Fruit fly (Drosophila melanogaster) whole organism, embryonic: ENCODE measurements around the gene CG17819.

ENCODE experiments used
- CG11695 ChIP-seq: fragments of 200-800 bp; sonication (Bioruptor generic); IDR thresholded peaks from 3 replicates; pipeline ENCODE4 v1.3.6; 2022; ENCODE audit warnings: missing biosample characterization, missing genetic modification characterization
- CG11723 ChIP-seq: fragments of 200-800 bp; sonication (Bioruptor generic); optimal IDR thresholded peaks from 2 replicates; lab custom pipeline; 2017; ENCODE audit warnings: missing biosample characterization, mild to moderate bottlenecking, missing genetic modification characterization
- CG12299 ChIP-seq: fragments of 200-800 bp; sonication (Bioruptor generic); optimal IDR thresholded peaks from 2 replicates; lab custom pipeline; 2018; ENCODE audit warnings: missing biosample characterization, mild to moderate bottlenecking, missing genetic modification characterization
- CG15073 ChIP-seq: fragments of 200-800 bp; sonication (Bioruptor generic); optimal IDR thresholded peaks from 2 replicates; lab custom pipeline; 2016; ENCODE audit warnings: missing biosample characterization, missing genetic modification characterization
- CG17385 ChIP-seq: fragments of 200-800 bp; sonication (Bioruptor generic); optimal IDR thresholded peaks from 3 replicates; lab custom pipeline; 2018; ENCODE audit warnings: missing biosample characterization, mild to moderate bottlenecking, missing genetic modification characterization
- CG1792 ChIP-seq: fragments of 200-800 bp; sonication (Bioruptor generic); optimal IDR thresholded peaks from 2 replicates; lab custom pipeline; 2016; ENCODE audit warnings: missing biosample characterization, missing genetic modification characterization
- CG18262 ChIP-seq: fragments of 200-800 bp; optimal IDR thresholded peaks from 3 replicates; lab custom pipeline; 2019; ENCODE audit warnings: missing biosample characterization, mild to moderate bottlenecking, missing genetic modification characterization, moderate library complexity
- CG18476 ChIP-seq: fragments of 200-800 bp; sonication (Bioruptor generic); optimal IDR thresholded peaks from 2 replicates; lab custom pipeline; 2016; ENCODE audit warnings: missing biosample characterization, mild to moderate bottlenecking, missing genetic modification characterization
- CG18599 ChIP-seq: fragments of 200-800 bp; sonication (Bioruptor generic); optimal IDR thresholded peaks from 3 replicates; lab custom pipeline; 2017; ENCODE audit warnings: missing biosample characterization, missing genetic modification characterization, mild to moderate bottlenecking, moderate library complexity, missing genetic modification reagents
- CG2116 ChIP-seq: fragments of 200-800 bp; sonication (Bioruptor generic); optimal IDR thresholded peaks from 3 replicates; lab custom pipeline; 2018; ENCODE audit warnings: missing biosample characterization, mild to moderate bottlenecking, missing genetic modification characterization
- CG30403 ChIP-seq: fragments of 200-800 bp; sonication (Bioruptor generic); optimal IDR thresholded peaks from 3 replicates; lab custom pipeline; 2016; ENCODE audit warnings: missing biosample characterization, missing genetic modification characterization
- CG30431 ChIP-seq: fragments of 200-800 bp; sonication (Bioruptor generic); optimal IDR thresholded peaks from 2 replicates; lab custom pipeline; 2017; ENCODE audit warnings: missing biosample characterization, missing genetic modification characterization
- CG32772 ChIP-seq: fragments of 200-800 bp; sonication (Bioruptor generic); IDR thresholded peaks from 2 replicates; pipeline ENCODE4 v1.3.6; 2022; ENCODE audit warnings: missing biosample characterization, missing genetic modification characterization
- CG3995 ChIP-seq: fragments of 200-800 bp; sonication (Bioruptor generic); optimal IDR thresholded peaks from 3 replicates; lab custom pipeline; 2016; ENCODE audit warnings: missing biosample characterization, missing genetic modification characterization
- CG6654 ChIP-seq: fragments of 200-800 bp; sonication (Bioruptor generic); optimal IDR thresholded peaks from 2 replicates; lab custom pipeline; 2017; ENCODE audit warnings: missing biosample characterization, mild to moderate bottlenecking, missing genetic modification characterization
- CG6683 ChIP-seq: fragments of 200-800 bp; sonication (Bioruptor generic); optimal IDR thresholded peaks from 2 replicates; lab custom pipeline; 2017; ENCODE audit warnings: missing biosample characterization, mild to moderate bottlenecking, missing genetic modification characterization, missing genetic modification reagents
- CG6813 ChIP-seq: fragments of 200-800 bp; sonication (Bioruptor generic); optimal IDR thresholded peaks from 2 replicates; lab custom pipeline; 2017; ENCODE audit warnings: missing biosample characterization, missing genetic modification characterization, mild to moderate bottlenecking, moderate library complexity, missing genetic modification reagents
- CG6854 ChIP-seq: fragments of 200-800 bp; sonication (Bioruptor generic); optimal IDR thresholded peaks from 3 replicates; lab custom pipeline; 2017; ENCODE audit warnings: missing biosample characterization, mild to moderate bottlenecking, missing genetic modification characterization
- CG7556 ChIP-seq: fragments of 200-800 bp; sonication (Bioruptor generic); optimal IDR thresholded peaks from 2 replicates; lab custom pipeline; 2017; ENCODE audit warnings: missing biosample characterization, mild to moderate bottlenecking, missing genetic modification characterization
- CG8944 ChIP-seq: fragments of 200-800 bp; sonication (Bioruptor generic); optimal IDR thresholded peaks from 3 replicates; lab custom pipeline; 2016; ENCODE audit warnings: missing biosample characterization, missing genetic modification characterization
- CG9215 ChIP-seq: fragments of 200-800 bp; sonication (Bioruptor generic); IDR thresholded peaks from 2 replicates; pipeline ENCODE4 v1.3.6; 2022; ENCODE audit warnings: missing biosample characterization, missing genetic modification characterization
- CTCF ChIP-seq: fragments of 200-800 bp; sonication (Bioruptor generic); optimal IDR thresholded peaks from 2 replicates; lab custom pipeline; 2017; ENCODE audit warnings: missing biosample characterization, mild to moderate bottlenecking, missing genetic modification characterization, moderate library complexity
- Drgx ChIP-seq: fragments of 200-800 bp; sonication (Bioruptor generic); IDR thresholded peaks from 2 replicates; pipeline ENCODE4 v1.3.6; 2022; ENCODE audit warnings: missing biosample characterization, missing genetic modification characterization
- Gug ChIP-seq: fragments of 200-800 bp; sonication (Bioruptor generic); IDR thresholded peaks from 4 replicates; pipeline ENCODE4 v1.3.6; 2022; ENCODE audit warnings: missing biosample characterization, missing genetic modification characterization
- H2.0 ChIP-seq: fragments of 200-800 bp; sonication (Bioruptor generic); IDR thresholded peaks from 2 replicates; pipeline ENCODE4 v1.3.6; 2022; ENCODE audit warnings: missing biosample characterization, missing genetic modification characterization
- HLH54F ChIP-seq: fragments of 200-800 bp; sonication (Bioruptor generic); optimal IDR thresholded peaks from 3 replicates; lab custom pipeline; 2016; ENCODE audit warnings: missing biosample characterization, missing genetic modification characterization
- HmgZ ChIP-seq: fragments of 200-800 bp; sonication (Bioruptor generic); optimal IDR thresholded peaks from 2 replicates; lab custom pipeline; 2018; ENCODE audit warnings: missing biosample characterization, mild to moderate bottlenecking, missing genetic modification characterization
- Hmx ChIP-seq: fragments of 200-800 bp; sonication (Bioruptor generic); optimal IDR thresholded peaks from 2 replicates; lab custom pipeline; 2016; ENCODE audit warnings: missing biosample characterization, missing genetic modification characterization
- Nf-YA ChIP-seq: fragments of 200-800 bp; sonication (Bioruptor generic); IDR thresholded peaks from 2 replicates; pipeline ENCODE4 v1.3.6; 2022; ENCODE audit warnings: missing biosample characterization, missing genetic modification characterization
- Rx ChIP-seq: fragments of 200-800 bp; sonication (Bioruptor generic); IDR thresholded peaks from 2 replicates; pipeline ENCODE4 v1.3.6; 2022; ENCODE audit warnings: missing biosample characterization, missing genetic modification characterization
- Tbp ChIP-seq: fragments of >200 bp; optimal IDR thresholded peaks from 2 replicates; lab custom pipeline; 2018; ENCODE audit warnings: missing biosample characterization, missing genetic modification characterization
- amos ChIP-seq: fragments of 200-800 bp; sonication (Bioruptor generic); IDR thresholded peaks from 2 replicates; pipeline ENCODE4 v1.3.6; 2022; ENCODE audit warnings: missing biosample characterization, missing genetic modification characterization; ENCODE audit not compliant: partially characterized antibody
- ase ChIP-seq: fragments of 200-800 bp; sonication (Bioruptor generic); IDR thresholded peaks from 3 replicates; pipeline ENCODE4 v1.3.6; 2022; ENCODE audit warnings: missing biosample characterization, missing genetic modification characterization
- chif ChIP-seq, 2 experiments: fragments of 200-800 bp; sonication (Bioruptor generic); optimal IDR thresholded peaks; 3 replicates each; lab custom pipeline; 2016; ENCODE audit warnings: missing biosample characterization in 2 of 2, missing genetic modification characterization in 2 of 2
- dpn ChIP-seq, 2 experiments: fragments of 200-800 bp; sonication (Bioruptor generic); optimal IDR thresholded peaks; 3 replicates each; lab custom pipeline; 2016; ENCODE audit warnings: missing biosample characterization in 2 of 2, missing genetic modification characterization in 2 of 2
- eyg ChIP-seq: fragments of 200-800 bp; sonication (Bioruptor generic); optimal IDR thresholded peaks from 3 replicates; lab custom pipeline; 2016; ENCODE audit warnings: missing biosample characterization, missing genetic modification characterization
- gcm2 ChIP-seq: fragments of 200-800 bp; sonication (Bioruptor generic); optimal IDR thresholded peaks from 2 replicates; lab custom pipeline; 2016; ENCODE audit warnings: missing biosample characterization, missing genetic modification characterization
- knrl ChIP-seq: fragments of 200-800 bp; sonication (Bioruptor generic); IDR thresholded peaks from 3 replicates; pipeline ENCODE4 v1.3.6; 2022; ENCODE audit warnings: missing biosample characterization, missing genetic modification characterization; ENCODE audit not compliant: partially characterized antibody
- lab ChIP-seq: fragments of 200-800 bp; sonication (Bioruptor generic); optimal IDR thresholded peaks from 3 replicates; lab custom pipeline; 2017; ENCODE audit warnings: missing biosample characterization, missing genetic modification characterization, mild to moderate bottlenecking, moderate library complexity, missing genetic modification reagents
- otp ChIP-seq: fragments of 200-800 bp; sonication (Bioruptor generic); IDR thresholded peaks from 3 replicates; pipeline ENCODE4, ENCODE4 v1.3.6; 2022; ENCODE audit warnings: missing biosample characterization, missing genetic modification characterization
- phol ChIP-seq: fragments of 200-800 bp; sonication (Bioruptor generic); optimal IDR thresholded peaks from 3 replicates; lab custom pipeline; 2018; ENCODE audit warnings: missing biosample characterization, mild to moderate bottlenecking, missing genetic modification characterization, moderate library complexity
- sisA ChIP-seq: fragments of 200-800 bp; sonication (Bioruptor generic); IDR thresholded peaks from 2 replicates; pipeline ENCODE4 v1.3.6; 2022; ENCODE audit warnings: missing biosample characterization, missing genetic modification characterization
- sob ChIP-seq: fragments of 200-800 bp; sonication (Bioruptor generic); IDR thresholded peaks from 2 replicates; pipeline ENCODE4 v1.3.6; 2022; ENCODE audit warnings: missing biosample characterization, missing genetic modification characterization
- ssp ChIP-seq: fragments of 200-800 bp; sonication (Bioruptor generic); IDR thresholded peaks from 2 replicates; pipeline ENCODE4 v1.3.6; 2022; ENCODE audit warnings: missing biosample characterization, missing genetic modification characterization
- stwl ChIP-seq: fragments of 200-800 bp; sonication (Bioruptor generic); optimal IDR thresholded peaks from 3 replicates; lab custom pipeline; 2018; ENCODE audit warnings: missing biosample characterization, mild to moderate bottlenecking, missing genetic modification characterization, moderate library complexity
- tgo ChIP-seq: fragments of 200-800 bp; sonication (Bioruptor generic); IDR thresholded peaks from 3 replicates; pipeline ENCODE4 v1.3.6; 2022; ENCODE audit warnings: missing biosample characterization, missing genetic modification characterization
- tio ChIP-seq: fragments of 200-800 bp; sonication (Bioruptor generic); optimal IDR thresholded peaks from 2 replicates; lab custom pipeline; 2017; ENCODE audit warnings: missing biosample characterization, missing genetic modification characterization, inconsistent platforms
- trem ChIP-seq: fragments of 200-800 bp; optimal IDR thresholded peaks from 3 replicates; lab custom pipeline; 2019; ENCODE audit warnings: missing biosample characterization, mild to moderate bottlenecking, missing genetic modification characterization, moderate library complexity
- unpg ChIP-seq: fragments of 200-800 bp; sonication (Bioruptor generic); optimal IDR thresholded peaks from 3 replicates; lab custom pipeline; 2018; ENCODE audit warnings: missing biosample characterization, mild to moderate bottlenecking, missing genetic modification characterization, moderate library complexity
- wor ChIP-seq: fragments of 200-800 bp; sonication (Bioruptor generic); IDR thresholded peaks from 2 replicates; pipeline ENCODE4 v1.3.6; 2022; ENCODE audit warnings: missing biosample characterization, missing genetic modification characterization
- zen ChIP-seq: fragments of 200-800 bp; sonication (Bioruptor generic); optimal IDR thresholded peaks from 3 replicates; lab custom pipeline; 2018; ENCODE audit warnings: missing biosample characterization, mild to moderate bottlenecking, missing genetic modification characterization, moderate library complexity

The CG17819 gene

DNA sequence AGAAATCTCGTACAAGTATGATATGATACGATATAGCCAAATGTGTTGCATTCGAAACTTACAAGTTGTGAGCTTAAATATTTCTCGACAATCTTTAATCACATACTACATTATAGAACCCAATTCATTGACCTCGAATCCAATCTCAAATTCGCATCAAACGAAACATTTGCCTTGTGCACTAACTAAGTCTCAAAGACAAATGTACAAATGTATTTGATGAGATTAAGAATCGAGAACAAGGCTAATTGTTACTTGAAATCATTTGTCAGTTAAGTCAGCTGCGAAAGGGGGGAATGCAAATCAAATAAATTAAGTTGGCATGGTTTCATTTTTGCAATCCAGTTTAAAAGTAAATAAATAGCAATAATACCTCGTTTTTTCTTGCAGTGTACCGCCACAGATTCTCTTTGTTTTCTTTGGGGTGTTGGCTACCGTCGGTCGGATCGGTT is 46.8 kb downstream of the CG17819 start (continued):
- no peak for TF ChIP-seq CG15073 (GFP tag; lab: Kevin White, UChicago)
- no peak for TF ChIP-seq CG1792 (GFP tag; lab: Kevin White, UChicago)
- peak; percentile 3 for TF ChIP-seq CG17385
- TF ChIP-seq Tbp, result no peak
- TF ChIP-seq H2.0 (GFP tag; lab: Robert Waterston, UW), result no peak
- peak; percentile 33 for TF ChIP-seq phol (tag; lab: Kevin White, UChicago)
- peak; percentile 7 for TF ChIP-seq unpg (GFP tag; lab: Kevin White, UChicago)
- TF ChIP-seq CG6654, result no peak
- TF ChIP-seq CG18476 (GFP tag; lab: Kevin White, UChicago), result no peak
- TF ChIP-seq sisA (GFP tag; lab: Robert Waterston, UW), result no peak; the same call in 1 of the 2 replicates
- peak; percentile 4 for TF ChIP-seq CG11723
- peak; percentile 76 for TF ChIP-seq Drgx
- TF ChIP-seq knrl (GFP tag; lab: Robert Waterston, UW), result no peak
- TF ChIP-seq ase (GFP tag; lab: Robert Waterston, UW), result no peak
- TF ChIP-seq zen (tag; lab: Kevin White, UChicago), result no peak
- no peak for TF ChIP-seq wor
- no peak for TF ChIP-seq CG9215 (GFP tag; lab: Robert Waterston, UW)
- TF ChIP-seq Rx (GFP tag; lab: Robert Waterston, UW), result no peak
- no peak for TF ChIP-seq sob (GFP tag; lab: Robert Waterston, UW)
- TF ChIP-seq gcm2 (GFP tag; lab: Kevin White, UChicago), result no peak
- peak; percentile 15 for TF ChIP-seq tio (GFP tag; lab: Kevin White, UChicago)
- TF ChIP-seq HLH54F (GFP tag; lab: Kevin White, UChicago), result no peak
- peak; percentile 29 to 63 for TF ChIP-seq chif (GFP tag; optimal IDR thresholded peaks at IDR 0.05; lab: Kevin White, UChicago)
- TF ChIP-seq Hmx (GFP tag; lab: Kevin White, UChicago), result no peak
- no peak for TF ChIP-seq CG11695 (GFP tag; lab: Robert Waterston, UW)
- TF ChIP-seq CG7556 (GFP tag; lab: Kevin White, UChicago), result peak; percentile 42
- TF ChIP-seq CG30431, result no peak
- no peak for TF ChIP-seq HmgZ (tag; lab: Kevin White, UChicago)
- no peak for TF ChIP-seq ssp (GFP tag; lab: Robert Waterston, UW)
- no peak for TF ChIP-seq CG6854 (GFP tag; lab: Kevin White, UChicago)
- TF ChIP-seq CG3995, result no peak
- TF ChIP-seq CG6683 (GFP tag; lab: Kevin White, UChicago), result no peak
- no peak for TF ChIP-seq stwl (tag; lab: Kevin White, UChicago)
- TF ChIP-seq Gug (GFP tag; lab: Robert Waterston, UW), result no peak

DNA sequence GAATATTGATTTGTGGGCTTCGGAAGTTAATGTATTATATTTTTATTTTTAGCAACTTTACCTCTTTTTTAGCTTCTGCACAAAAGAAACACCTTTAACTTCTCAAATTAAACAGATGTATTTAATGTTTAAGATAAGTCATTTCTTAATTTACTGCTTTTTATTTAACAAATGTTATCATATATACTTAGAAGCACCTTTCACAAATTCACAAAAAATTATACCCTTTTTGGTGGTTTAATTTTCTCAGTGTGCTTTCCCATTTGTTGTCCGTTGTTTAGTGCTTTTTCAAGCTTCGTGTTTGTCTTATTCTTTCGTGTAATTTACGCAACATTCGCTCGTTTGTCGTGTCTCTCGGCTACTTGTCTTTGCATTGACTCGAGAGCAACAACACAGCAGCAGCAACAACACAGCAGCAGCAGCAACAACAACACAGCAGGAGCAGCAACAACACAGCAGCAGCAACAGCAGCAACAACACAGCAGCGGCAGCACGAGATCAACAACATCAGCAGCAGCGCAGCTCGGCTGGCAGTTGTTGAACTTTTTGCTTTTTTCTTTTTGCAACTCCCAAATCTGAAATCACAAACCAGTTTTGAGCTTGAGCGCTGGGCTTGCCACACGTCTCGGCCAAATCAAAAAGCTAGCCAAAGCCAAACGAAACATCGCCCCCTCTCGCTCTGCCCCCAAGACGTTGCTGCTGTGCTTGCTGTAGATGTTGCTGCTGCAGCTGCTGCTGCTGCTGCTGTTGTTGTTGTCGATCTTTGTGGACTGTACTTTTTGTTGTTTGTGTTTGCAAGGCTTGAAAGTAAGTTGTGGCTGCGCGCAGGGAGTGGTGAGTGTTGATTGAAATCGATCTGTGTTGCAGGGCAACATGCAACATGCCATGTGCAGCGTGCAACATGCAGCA is 48.0 kb downstream of the CG17819 start:
- TF ChIP-seq CG12299 (tag; lab: Kevin White, UChicago) (no peak), CG2116 (GFP tag; lab: Kevin White, UChicago) (no peak), CG32772 (GFP tag; lab: Robert Waterston, UW) (no peak), trem (tag; lab: Kevin White, UChicago) (no peak), tgo (GFP tag; lab: Robert Waterston, UW) (peak; percentile 13; the same call in 1 of the 3 replicates), lab (GFP tag; lab: Kevin White, UChicago) (peak; percentile 37), CG18599 (GFP tag; lab: Kevin White, UChicago) (peak; percentile 57), otp (GFP tag; lab: Robert Waterston, UW) (no peak), CG18262 (tag; lab: Kevin White, UChicago) (peak; percentile 9), CG8944 (GFP tag; lab: Kevin White, UChicago) (no peak), knrl (GFP tag; lab: Robert Waterston, UW) (no peak), eyg (no peak), CG30403 (GFP tag; lab: Kevin White, UChicago) (peak; percentile 10), CTCF (GFP tag; lab: Kevin White, UChicago) (no peak), ase (GFP tag; lab: Robert Waterston, UW) (0 out of 3 replicates have a peak, but pooled peaks have one; percentile 42), amos (GFP tag; lab: Robert Waterston, UW) (no peak), CG6813 (GFP tag; lab: Kevin White, UChicago) (no peak), dpn (GFP tag; optimal IDR thresholded peaks at IDR 0.05; lab: Kevin White, UChicago) (no peak), Nf-YA (GFP tag; lab: Robert Waterston, UW) (no peak)
